Fruit fly (Drosophila melanogaster) whole organism, embryonic: ENCODE data around the gene CG31809.

ENCODE experiments used
- Asciz ChIP-seq: fragments of 200-800 bp; sonication (Bioruptor generic); optimal IDR thresholded peaks from 2 replicates; lab custom pipeline; 2017; ENCODE audit warnings: missing biosample characterization, mild to moderate bottlenecking, missing genetic modification characterization, missing genetic modification reagents
- BEAF-32 ChIP-seq: fragments of 200-800 bp; sonication (Bioruptor generic); optimal IDR thresholded peaks from 3 replicates; lab custom pipeline; 2017; ENCODE audit warnings: missing biosample characterization, missing genetic modification characterization, mild to moderate bottlenecking, moderate library complexity, missing genetic modification reagents
- BtbVII ChIP-seq: fragments of 200-800 bp; sonication (Bioruptor generic); optimal IDR thresholded peaks from 3 replicates; lab custom pipeline; 2017; ENCODE audit warnings: missing biosample characterization, mild to moderate bottlenecking, missing genetic modification characterization
- CG11723 ChIP-seq: fragments of 200-800 bp; sonication (Bioruptor generic); optimal IDR thresholded peaks from 2 replicates; lab custom pipeline; 2017; ENCODE audit warnings: missing biosample characterization, mild to moderate bottlenecking, missing genetic modification characterization
- CG12219 ChIP-seq: fragments of 200-800 bp; sonication (Bioruptor generic); optimal IDR thresholded peaks from 3 replicates; lab custom pipeline; 2018; ENCODE audit warnings: missing biosample characterization, mild to moderate bottlenecking, missing genetic modification characterization
- CG13424 ChIP-seq: fragments of 200-800 bp; sonication (Bioruptor generic); optimal IDR thresholded peaks from 2 replicates; lab custom pipeline; 2019; ENCODE audit warnings: missing biosample characterization, mild to moderate bottlenecking, missing genetic modification characterization, moderate library complexity
- CG14710 ChIP-seq: fragments of 200-800 bp; sonication (Bioruptor generic); optimal IDR thresholded peaks from 3 replicates; lab custom pipeline; 2019; ENCODE audit warnings: missing biosample characterization, mild to moderate bottlenecking, missing genetic modification characterization, moderate library complexity
- CG14860 ChIP-seq: fragments of 200-800 bp; sonication (Bioruptor generic); IDR thresholded peaks from 3 replicates; pipeline ENCODE4 v1.3.6; 2022; ENCODE audit warnings: missing biosample characterization, missing genetic modification characterization; ENCODE audit not compliant: partially characterized antibody
- CG32532 ChIP-seq: fragments of 200-800 bp; sonication (Bioruptor generic); IDR thresholded peaks from 2 replicates; pipeline ENCODE4 v1.3.6; 2022; ENCODE audit warnings: missing biosample characterization, missing genetic modification characterization
- CG33213 ChIP-seq: fragments of 200-800 bp; sonication (Bioruptor generic); optimal IDR thresholded peaks from 3 replicates; lab custom pipeline; 2016; ENCODE audit warnings: missing biosample characterization, missing genetic modification characterization
- CG34224 ChIP-seq: fragments of 200-800 bp; sonication (Bioruptor generic); IDR thresholded peaks from 3 replicates; pipeline ENCODE4 v1.3.6; 2022; ENCODE audit warnings: missing biosample characterization, missing genetic modification characterization; ENCODE audit not compliant: partially characterized antibody
- CG6272 ChIP-seq: fragments of 200-800 bp; sonication (Bioruptor generic); IDR thresholded peaks from 2 replicates; pipeline ENCODE4 v1.3.6; 2022; ENCODE audit warnings: missing biosample characterization, missing genetic modification characterization
- CG9727 ChIP-seq: fragments of 200-800 bp; sonication (Bioruptor generic); optimal IDR thresholded peaks from 3 replicates; lab custom pipeline; 2017; ENCODE audit warnings: missing biosample characterization, mild to moderate bottlenecking, missing genetic modification characterization
- CG9876 ChIP-seq: fragments of 200-800 bp; sonication (Bioruptor generic); optimal IDR thresholded peaks from 2 replicates; lab custom pipeline; 2016; ENCODE audit warnings: missing biosample characterization, missing genetic modification characterization
- CG9932 ChIP-seq: fragments of 200-800 bp; sonication (Bioruptor generic); IDR thresholded peaks from 2 replicates; pipeline ENCODE4 v1.3.6; 2022; ENCODE audit warnings: missing biosample characterization, missing genetic modification characterization
- CoRest ChIP-seq: fragments of 200-800 bp; sonication (Bioruptor generic); optimal IDR thresholded peaks from 3 replicates; lab custom pipeline; 2018; ENCODE audit warnings: missing biosample characterization, mild to moderate bottlenecking, missing genetic modification characterization, moderate library complexity
- Dbx ChIP-seq: fragments of 200-800 bp; sonication (Bioruptor generic); IDR thresholded peaks from 3 replicates; pipeline ENCODE4 v1.3.6; 2022; ENCODE audit warnings: missing biosample characterization, missing genetic modification characterization
- Dp ChIP-seq: fragments of 200-800 bp; sonication (Bioruptor generic); optimal IDR thresholded peaks from 2 replicates; lab custom pipeline; 2018; ENCODE audit warnings: missing biosample characterization, mild to moderate bottlenecking, missing genetic modification characterization, moderate library complexity
- E2f2 ChIP-seq: fragments of 200-800 bp; sonication (Bioruptor generic); IDR thresholded peaks from 2 replicates; pipeline ENCODE4 v1.3.6; 2022; ENCODE audit warnings: missing biosample characterization, missing genetic modification characterization
- Hey ChIP-seq: fragments of 200-800 bp; sonication (Bioruptor generic); optimal IDR thresholded peaks from 3 replicates; lab custom pipeline; 2018; ENCODE audit warnings: missing biosample characterization, mild to moderate bottlenecking, missing genetic modification characterization
- Hr3 ChIP-seq: fragments of 200-800 bp; sonication (Bioruptor generic); optimal IDR thresholded peaks from 3 replicates; lab custom pipeline; 2016; ENCODE audit warnings: missing biosample characterization, missing genetic modification characterization
- Lhr ChIP-seq: fragments of 200-800 bp; sonication (Bioruptor generic); optimal IDR thresholded peaks from 3 replicates; lab custom pipeline; 2017; ENCODE audit warnings: mild to moderate bottlenecking, missing biosample characterization, missing genetic modification reagents, missing genetic modification characterization
- Opbp ChIP-seq: fragments of 200-800 bp; sonication (Bioruptor generic); IDR thresholded peaks from 3 replicates; pipeline ENCODE4 v1.3.6; 2022; ENCODE audit warnings: missing biosample characterization, missing genetic modification characterization; ENCODE audit not compliant: partially characterized antibody
- Optix ChIP-seq: fragments of 200-800 bp; sonication (Bioruptor generic); IDR thresholded peaks from 3 replicates; pipeline ENCODE4 v1.3.6; 2022; ENCODE audit warnings: missing biosample characterization, missing genetic modification characterization
- Pdp1 ChIP-seq, 2 experiments: fragments of 200-800 bp; sonication (Bioruptor generic); optimal IDR thresholded peaks; 3 replicates each; lab custom pipeline; 2016; ENCODE audit warnings: missing biosample characterization in 2 of 2, missing genetic modification characterization in 2 of 2, mild to moderate bottlenecking in 1 of 2, moderate library complexity in 1 of 2
- Rfx ChIP-seq: fragments of 200-800 bp; sonication (Bioruptor generic); IDR thresholded peaks from 2 replicates; pipeline ENCODE4 v1.3.6; 2022; ENCODE audit warnings: missing biosample characterization, missing genetic modification characterization
- Scr ChIP-seq: fragments of 200-800 bp; sonication (Bioruptor generic); IDR thresholded peaks from 2 replicates; pipeline ENCODE4 v1.3.6; 2022; ENCODE audit warnings: missing biosample characterization, missing genetic modification characterization; ENCODE audit not compliant: partially characterized antibody
- YL-1 ChIP-seq: fragments of 200-800 bp; sonication (Bioruptor generic); optimal IDR thresholded peaks from 3 replicates; lab custom pipeline; 2017; ENCODE audit warnings: missing biosample characterization, mild to moderate bottlenecking, missing genetic modification characterization
- amos ChIP-seq: fragments of 200-800 bp; sonication (Bioruptor generic); IDR thresholded peaks from 2 replicates; pipeline ENCODE4 v1.3.6; 2022; ENCODE audit warnings: missing biosample characterization, missing genetic modification characterization; ENCODE audit not compliant: partially characterized antibody
- ato ChIP-seq: fragments of 200-800 bp; sonication (Bioruptor generic); IDR thresholded peaks from 2 replicates; pipeline ENCODE4 v1.3.6; 2022; ENCODE audit warnings: missing biosample characterization, missing genetic modification characterization; ENCODE audit not compliant: partially characterized antibody
- danr ChIP-seq: fragments of 200-800 bp; sonication (Bioruptor generic); IDR thresholded peaks from 2 replicates; pipeline ENCODE4 v1.3.6; 2022; ENCODE audit warnings: missing biosample characterization, missing genetic modification characterization
- dati ChIP-seq: fragments of 200-800 bp; sonication (Bioruptor generic); IDR thresholded peaks from 2 replicates; pipeline ENCODE4 v1.3.6; 2022; ENCODE audit warnings: missing biosample characterization, missing genetic modification characterization
- fru ChIP-seq: fragments of >200 bp; optimal IDR thresholded peaks from 2 replicates; lab custom pipeline; 2017
- insv ChIP-seq, 2 experiments: fragments of 200-800 bp; sonication (Bioruptor generic); optimal IDR thresholded peaks; 3 replicates each; lab custom pipeline; 2016 to 2018; ENCODE audit warnings: missing biosample characterization in 2 of 2, missing genetic modification characterization in 2 of 2
- jigr1 ChIP-seq: fragments of 200-800 bp; sonication (Bioruptor generic); IDR thresholded peaks from 3 replicates; pipeline ENCODE4 v1.3.6; 2022; ENCODE audit warnings: missing biosample characterization, missing genetic modification characterization
- knrl ChIP-seq: fragments of 200-800 bp; sonication (Bioruptor generic); IDR thresholded peaks from 3 replicates; pipeline ENCODE4 v1.3.6; 2022; ENCODE audit warnings: missing biosample characterization, missing genetic modification characterization; ENCODE audit not compliant: partially characterized antibody
- mld ChIP-seq: fragments of 200-800 bp; sonication (Bioruptor generic); IDR thresholded peaks from 3 replicates; pipeline ENCODE4 v1.3.6; 2022; ENCODE audit warnings: missing biosample characterization, missing genetic modification characterization; ENCODE audit not compliant: partially characterized antibody
- nerfin-1 ChIP-seq: fragments of 200-800 bp; sonication (Bioruptor generic); optimal IDR thresholded peaks from 3 replicates; lab custom pipeline; 2019; ENCODE audit warnings: missing biosample characterization, mild to moderate bottlenecking, missing genetic modification characterization, moderate library complexity
- nerfin-2 ChIP-seq: fragments of 200-800 bp; sonication (Bioruptor generic); IDR thresholded peaks from 2 replicates; pipeline ENCODE4 v1.3.6; 2022; ENCODE audit warnings: missing biosample characterization, missing genetic modification characterization; ENCODE audit not compliant: partially characterized antibody
- ranshi ChIP-seq: fragments of 200-800 bp; sonication (Bioruptor generic); IDR thresholded peaks from 2 replicates; pipeline ENCODE4 v1.3.6; 2022; ENCODE audit warnings: missing biosample characterization, missing genetic modification characterization
- seq ChIP-seq: fragments of 200-800 bp; sonication (Bioruptor generic); IDR thresholded peaks from 2 replicates; pipeline ENCODE4 v1.3.6; 2022; ENCODE audit warnings: missing biosample characterization, missing genetic modification characterization
- sna ChIP-seq: fragments of 200-800 bp; sonication (Bioruptor generic); IDR thresholded peaks from 2 replicates; pipeline ENCODE4 v1.3.6; 2022; ENCODE audit warnings: missing biosample characterization, missing genetic modification characterization; ENCODE audit not compliant: partially characterized antibody
- stwl ChIP-seq: fragments of 200-800 bp; sonication (Bioruptor generic); optimal IDR thresholded peaks from 3 replicates; lab custom pipeline; 2018; ENCODE audit warnings: missing biosample characterization, mild to moderate bottlenecking, missing genetic modification characterization, moderate library complexity
- tll ChIP-seq, 2 experiments: fragments of 200-800 bp in 1 of 2; fragments of >200 bp in 1 of 2; sonication (Bioruptor generic) in 1 of 2; optimal IDR thresholded peaks; 2 replicates each; lab custom pipeline; 2017 to 2019; ENCODE audit warnings: missing biosample characterization in 2 of 2, missing genetic modification characterization in 2 of 2, mild to moderate bottlenecking in 1 of 2, moderate library complexity in 1 of 2
- tna ChIP-seq: fragments of 200-800 bp; sonication (Bioruptor generic); IDR thresholded peaks from 2 replicates; pipeline ENCODE4 v1.3.6; 2022; ENCODE audit warnings: missing biosample characterization, missing genetic modification characterization; ENCODE audit not compliant: partially characterized antibody
- trem ChIP-seq: fragments of 200-800 bp; optimal IDR thresholded peaks from 3 replicates; lab custom pipeline; 2019; ENCODE audit warnings: missing biosample characterization, mild to moderate bottlenecking, missing genetic modification characterization, moderate library complexity
- unc-4 ChIP-seq: fragments of 200-800 bp; sonication (Bioruptor generic); IDR thresholded peaks from 2 replicates; pipeline ENCODE4 v1.3.6; 2022; ENCODE audit warnings: missing biosample characterization, missing genetic modification characterization; ENCODE audit not compliant: partially characterized antibody

The CG31809 gene

DNA sequence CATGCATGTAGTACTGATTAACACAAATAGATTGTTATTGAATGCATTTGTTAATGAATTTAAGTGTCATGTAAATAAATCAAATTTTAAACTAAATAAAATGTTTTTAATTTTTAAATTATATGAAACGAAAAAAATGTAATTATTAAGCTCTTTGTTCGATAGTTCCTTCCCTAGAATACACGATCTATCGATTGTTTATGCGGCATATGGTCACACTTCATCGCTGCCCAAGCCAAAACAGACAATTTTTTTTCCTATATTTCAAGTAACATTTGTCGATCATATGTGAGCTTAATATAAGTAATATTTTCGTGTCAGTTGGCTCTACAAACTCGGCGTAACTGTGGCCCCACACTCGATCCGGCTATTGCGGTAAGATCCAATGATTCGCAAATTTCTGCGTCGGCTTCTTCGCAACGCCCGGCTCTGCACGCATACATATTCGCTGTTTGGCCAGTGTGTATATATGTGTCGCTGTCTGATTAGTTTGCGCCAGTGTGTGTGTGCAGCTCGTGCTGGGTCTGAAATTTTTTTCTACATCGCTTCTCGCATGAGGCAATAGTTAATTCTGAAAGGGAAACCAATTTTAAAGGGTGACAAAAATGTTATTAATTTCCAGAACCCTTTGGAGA is 31.5 kb downstream of the CG31809 start, which contains the start of gene AspRS-m (continued):
- TF ChIP-seq mld (peak; percentile 68; the same call in 2 of the 3 replicates), stwl (tag; lab: Kevin White, UChicago) (peak; percentile 66), Asciz (GFP tag; lab: Kevin White, UChicago) (no peak), danr (GFP tag; lab: Robert Waterston, UW) (no peak), CoRest (tag; lab: Kevin White, UChicago) (peak; percentile 52), Lhr (GFP tag; lab: Kevin White, UChicago) (peak; percentile 23), nerfin-2 (peak; percentile 78), fru (lab: Kevin White, UChicago) (no peak), CG6272 (GFP tag; lab: Robert Waterston, UW) (0 out of 2 replicates have a peak, but pooled peaks have one; percentile 14), tll (GFP tag; optimal IDR thresholded peaks at IDR 0.05; lab: Kevin White, UChicago) (no peak), CG9876 (no peak), CG14860 (GFP tag; lab: Robert Waterston, UW) (peak; percentile 83), knrl (GFP tag; lab: Robert Waterston, UW) (peak; percentile 93), CG9932 (GFP tag; lab: Robert Waterston, UW) (peak; percentile 81), insv (GFP tag; optimal IDR thresholded peaks at IDR 0.05; lab: Kevin White, UChicago) (peak in 1 of 2 experiments; percentile 40), trem (tag; lab: Kevin White, UChicago) (peak; percentile 35), CG32532 (GFP tag; lab: Robert Waterston, UW) (peak; percentile 29; the same call in 1 of the 2 replicates), CG34224 (GFP tag; lab: Robert Waterston, UW) (peak; percentile 76), CG33213 (GFP tag; lab: Kevin White, UChicago) (peak; percentile 5), Scr (peak; percentile 88), jigr1 (GFP tag; lab: Robert Waterston, UW) (no peak; the same call in 2 of the 3 replicates), ranshi (peak; percentile 27; the same call in 1 of the 2 replicates), Dp (GFP tag; lab: Kevin White, UChicago) (peak; percentile 15), YL-1 (GFP tag; lab: Kevin White, UChicago) (peak; percentile 73), Hr3 (GFP tag; lab: Kevin White, UChicago) (peak; percentile 35), Optix (GFP tag; lab: Robert Waterston, UW) (no peak), dati (no peak), Pdp1 (GFP tag; optimal IDR thresholded peaks at IDR 0.05; lab: Kevin White, UChicago) (peak in 1 of 2 experiments; percentile 25), sna (GFP tag; lab: Robert Waterston, UW) (peak; percentile 84), CG9727 (peak; percentile 13), CG13424 (peak; percentile 42), Rfx (peak; percentile 58; the same call in 1 of the 2 replicates), tna (peak; percentile 77; the same call in 1 of the 2 replicates), Dbx (GFP tag; lab: Robert Waterston, UW) (peak; percentile 44; the same call in 1 of the 3 replicates), E2f2 (peak; percentile 43; the same call in 1 of the 2 replicates), CG12219 (GFP tag; lab: Kevin White, UChicago) (no peak), CG11723 (no peak), seq (GFP tag; lab: Robert Waterston, UW) (no peak), Hey (tag; lab: Kevin White, UChicago) (no peak), unc-4 (GFP tag; lab: Robert Waterston, UW) (peak; percentile 80), nerfin-1 (tag; lab: Kevin White, UChicago) (peak; percentile 72), ato (GFP tag; lab: Robert Waterston, UW) (peak; percentile 73), CG14710 (tag; lab: Kevin White, UChicago) (peak; percentile 64), BtbVII (GFP tag; lab: Kevin White, UChicago) (no peak), amos (GFP tag; lab: Robert Waterston, UW) (peak; percentile 92), BEAF-32 (GFP tag; lab: Kevin White, UChicago) (peak; percentile 88), Opbp (peak; percentile 88; the same call in 2 of the 3 replicates)
